Worm (Caenorhabditis elegans): Measurements from ENCODE around the gene F12F6.1.

F12F6.1 gene

DNA sequence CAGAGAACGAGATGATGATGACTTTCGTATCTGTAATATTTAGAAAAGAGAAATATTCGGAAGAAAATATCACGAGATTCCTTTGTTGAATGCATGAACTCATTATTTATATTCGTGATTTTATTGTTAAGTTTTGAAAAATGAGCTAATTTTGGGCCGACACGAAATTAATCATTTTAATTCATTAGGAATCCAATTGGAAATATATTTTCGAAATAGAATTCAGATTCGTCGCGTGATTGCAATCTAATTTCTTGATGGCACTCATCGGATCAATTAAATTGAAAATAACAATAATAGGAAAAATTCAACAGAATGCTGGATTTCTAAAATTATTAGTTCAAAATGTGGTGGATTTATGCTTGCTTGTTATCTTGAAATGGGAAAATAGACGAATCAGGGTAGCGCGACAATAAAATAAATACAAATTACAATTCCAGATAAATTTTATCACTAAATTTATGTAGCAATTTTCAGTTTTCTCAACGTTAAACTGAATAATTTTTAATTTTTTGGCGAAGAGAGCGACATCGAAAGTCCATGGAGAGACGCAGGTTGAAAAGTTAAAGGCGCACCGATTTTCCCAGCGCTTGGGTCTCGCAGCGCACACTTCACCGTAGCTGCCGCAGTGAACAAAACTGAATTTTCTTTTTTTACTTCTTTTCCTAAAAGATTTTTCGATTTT is 18.1 kb downstream of the F12F6.1 start (continued):
- no peak for TF ChIP-seq elt-2 (tag; optimal IDR thresholded peaks at IDR 0.05)
- TF ChIP-seq unc-3 (GFP tag; conservative IDR thresholded peaks at IDR 0.05): no peak
- no peak for TF ChIP-seq unc-3 (tag; optimal IDR thresholded peaks at IDR 0.05)
- peak; percentile 37 for TF ChIP-seq ama-1 (optimal IDR thresholded peaks at IDR 0.05)
- peak; percentile 5 for TF ChIP-seq sdc-2 (tag; optimal IDR thresholded peaks at IDR 0.05)
- peak; percentile 24 for TF ChIP-seq ceh-31 (tag; optimal IDR thresholded peaks at IDR 0.05)
- TF ChIP-seq ztf-16 (tag; optimal IDR thresholded peaks at IDR 0.05): no peak
- peak; percentile 47 for TF ChIP-seq unc-55 (GFP tag; optimal IDR thresholded peaks at IDR 0.05)
- no peak for TF ChIP-seq ceh-19 (GFP tag; optimal IDR thresholded peaks at IDR 0.05)
- TF ChIP-seq ceh-22 (tag; optimal IDR thresholded peaks at IDR 0.05): no peak
- TF ChIP-seq eyg-1 (tag; optimal IDR thresholded peaks at IDR 0.05): no peak
- TF ChIP-seq hlh-8 (tag; optimal IDR thresholded peaks at IDR 0.05): no peak
- TF ChIP-seq nfya-1 (tag; optimal IDR thresholded peaks at IDR 0.05): peak; percentile 67
- no peak for TF ChIP-seq fax-1 (tag; optimal IDR thresholded peaks at IDR 0.05)
- TF ChIP-seq ceh-34 (tag; optimal IDR thresholded peaks at IDR 0.05): peak; percentile 13
- no peak for TF ChIP-seq elt-4 (tag; optimal IDR thresholded peaks at IDR 0.05)
- no peak for TF ChIP-seq ceh-24 (tag; optimal IDR thresholded peaks at IDR 0.05)
- TF ChIP-seq zip-5 (tag; optimal IDR thresholded peaks at IDR 0.05): no peak
- TF ChIP-seq fkh-6 (tag; optimal IDR thresholded peaks at IDR 0.05): no peak
- TF ChIP-seq F13H6.1 (tag; optimal IDR thresholded peaks at IDR 0.05): no peak
- no peak for TF ChIP-seq pag-3 (tag; optimal IDR thresholded peaks at IDR 0.05; ENCODE audit: borderline replicate concordance)
- no peak for TF ChIP-seq hlh-15 (tag; optimal IDR thresholded peaks at IDR 0.05)
- peak; percentile 2 for TF ChIP-seq tbx-2 (tag; optimal IDR thresholded peaks at IDR 0.05)
- no peak for TF ChIP-seq nhr-232 (tag; optimal IDR thresholded peaks at IDR 0.05)
- no peak for TF ChIP-seq hlh-6 (tag; optimal IDR thresholded peaks at IDR 0.05)
- no peak for TF ChIP-seq ceh-2 (tag; optimal IDR thresholded peaks at IDR 0.05)
- TF ChIP-seq pha-2 (tag; optimal IDR thresholded peaks at IDR 0.05): no peak
- TF ChIP-seq dmd-4 (tag; optimal IDR thresholded peaks at IDR 0.05; ENCODE audit: borderline replicate concordance): no peak
- TF ChIP-seq K02D7.2 (tag; optimal IDR thresholded peaks at IDR 0.05): no peak
- no peak for TF ChIP-seq npax-4 (tag; optimal IDR thresholded peaks at IDR 0.05)
- no peak for TF ChIP-seq syd-9 (tag; optimal IDR thresholded peaks at IDR 0.05)
- TF ChIP-seq K09A11.1 (tag; optimal IDR thresholded peaks at IDR 0.05; ENCODE audit: insufficient read depth): no peak
- no peak for TF ChIP-seq ceh-45 (GFP tag; IDR thresholded peaks at IDR 0.05)
- TF ChIP-seq ceh-48 (tag; optimal IDR thresholded peaks at IDR 0.05): no peak
- TF ChIP-seq odd-2 (tag; optimal IDR thresholded peaks at IDR 0.05): no peak
- no peak for TF ChIP-seq dve-1 (tag; optimal IDR thresholded peaks at IDR 0.05)
- peak; percentile 50 for TF ChIP-seq unc-42 (tag; optimal IDR thresholded peaks at IDR 0.05)
- no peak for TF ChIP-seq gmeb-2 (tag; optimal IDR thresholded peaks at IDR 0.05)
- TF ChIP-seq ref-2 (tag; optimal IDR thresholded peaks at IDR 0.05): no peak
- no peak for TF ChIP-seq pros-1 (tag; optimal IDR thresholded peaks at IDR 0.05)
- no peak for TF ChIP-seq sox-2 (GFP tag; IDR thresholded peaks at IDR 0.05)

DNA sequence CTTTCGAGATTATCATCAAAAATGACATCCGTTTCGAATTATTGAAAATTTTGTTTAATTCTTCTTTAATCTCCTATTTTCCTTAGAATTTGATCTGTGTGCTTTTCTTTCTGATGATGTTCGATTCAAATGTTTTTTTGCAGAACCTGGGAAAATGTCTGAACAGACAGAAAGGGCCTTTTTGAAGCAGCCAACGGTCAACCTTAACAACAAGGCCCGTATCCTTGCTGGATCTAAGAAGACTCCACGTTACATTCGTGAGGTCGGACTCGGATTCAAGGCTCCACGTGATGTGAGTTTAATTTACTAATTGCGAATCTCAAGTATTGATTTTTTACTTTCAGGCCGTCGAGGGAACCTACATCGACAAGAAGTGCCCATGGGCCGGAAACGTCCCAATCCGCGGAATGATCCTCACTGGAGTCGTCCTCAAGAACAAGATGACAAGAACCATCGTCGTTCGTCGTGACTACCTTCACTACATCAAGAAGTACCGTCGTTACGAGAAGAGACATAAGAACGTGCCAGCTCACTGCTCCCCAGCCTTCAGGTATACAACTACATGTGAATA is 18.8 kb downstream of the F12F6.1 start, which contains the start of gene rps-11:
TSS of gene rps-11 (plus strand) at position 144 of the 571 bp plus-strand sequence.
- TF ChIP-seq che-1 (tag; optimal IDR thresholded peaks at IDR 0.05) (no peak), ceh-22 (tag; optimal IDR thresholded peaks at IDR 0.05) (no peak), K02D7.2 (tag; optimal IDR thresholded peaks at IDR 0.05) (no peak), K09A11.1 (tag; optimal IDR thresholded peaks at IDR 0.05; ENCODE audit: insufficient read depth) (no peak), C08G9.2 (tag; optimal IDR thresholded peaks at IDR 0.05) (no peak), ahr-1 (tag; optimal IDR thresholded peaks at IDR 0.05) (no peak), ceh-19 (GFP tag; optimal IDR thresholded peaks at IDR 0.05) (no peak), sdc-2 (tag; optimal IDR thresholded peaks at IDR 0.05) (no peak), dmd-4 (tag; optimal IDR thresholded peaks at IDR 0.05; ENCODE audit: borderline replicate concordance) (no peak)
